Worm (Caenorhabditis elegans) whole organism, dauer: ENCODE data around the gene C25F9.9.

Experiments used
- unc-62 ChIP-seq: sonication (generic microtip); optimal IDR thresholded peaks from 2 replicates; lab custom pipeline; 2017; ENCODE audit warnings: missing biosample characterization, missing genetic modification reagents, missing genetic modification characterization

The C25F9.9 gene

ce11 chrV:19416475-19416874, at the start of gene C25F9.9, which contains the start of gene C25F9.4:
C25F9.9 (plus strand) TSS chrV:19416611.
C25F9.4 (minus strand) TSS chrV:19416575.
- no peak for TF ChIP-seq unc-62 (GFP tag; lab: Kevin White, UChicago)

- no peak for TF ChIP-seq unc-62 (GFP tag; lab: Kevin White, UChicago)
Observed at ce11 chrV:19370189-19370588, 46.2 kb upstream of the C25F9.9 start, which contains the start of gene Y43F8A.1. Y43F8A.1 (plus strand) TSS chrV:19370489.

- no peak for TF ChIP-seq unc-62 (GFP tag; lab: Kevin White, UChicago)
Observed at ce11 chrV:19371253-19371652, 45.2 kb upstream of the C25F9.9 start, which contains the start of gene Y43F8A.2. Y43F8A.2 (plus strand) TSS chrV:19371553.

ce11 chrV:19371777-19372176, 44.6 kb upstream of the C25F9.9 start:
- no peak for TF ChIP-seq unc-62 (GFP tag; lab: Kevin White, UChicago)

- no peak for TF ChIP-seq unc-62 (GFP tag; lab: Kevin White, UChicago)
Observed at ce11 chrV:19377014-19377494, 39.4 kb upstream of the C25F9.9 start, which contains the start of gene nceh-1. nceh-1 (plus strand) TSS chrV:19377444.

- no peak for TF ChIP-seq unc-62 (GFP tag; lab: Kevin White, UChicago)
Observed at ce11 chrV:19380968-19381367, 35.4 kb upstream of the C25F9.9 start, which contains the start of gene srw-84. srw-84 (plus strand) TSS chrV:19381268.

ce11 chrV:19390029-19390428, 26.4 kb upstream of the C25F9.9 start, which contains the start of gene slcr-46.2:
slcr-46.2 (minus strand) TSS chrV:19390129.
- no peak for TF ChIP-seq unc-62 (GFP tag; lab: Kevin White, UChicago)

ce11 chrV:19391242-19391641, 25.2 kb upstream of the C25F9.9 start:
- no peak for TF ChIP-seq unc-62 (GFP tag; lab: Kevin White, UChicago)

- TF ChIP-seq unc-62 (GFP tag; lab: Kevin White, UChicago) = no peak
Observed at ce11 chrV:19394750-19395149, 21.7 kb upstream of the C25F9.9 start, which contains the start of gene C25F9.8. C25F9.8 (plus strand) TSS chrV:19395050.

- no peak for TF ChIP-seq unc-62 (GFP tag; lab: Kevin White, UChicago)
Observed at ce11 chrV:19396576-19397313, 19.7 kb upstream of the C25F9.9 start.

ce11 chrV:19398396-19398795, 18.0 kb upstream of the C25F9.9 start:
- no peak for TF ChIP-seq unc-62 (GFP tag; lab: Kevin White, UChicago)

ce11 chrV:19398882-19399281, 17.5 kb upstream of the C25F9.9 start, which contains the start of gene C25F9.13:
C25F9.13 (minus strand) TSS chrV:19398982.
- TF ChIP-seq unc-62 (GFP tag; lab: Kevin White, UChicago) = no peak

- TF ChIP-seq unc-62 (GFP tag; lab: Kevin White, UChicago) = no peak
Observed at ce11 chrV:19400619-19401018, 15.8 kb upstream of the C25F9.9 start, which contains the start of gene srw-86. srw-86 (minus strand) TSS chrV:19400719.

ce11 chrV:19401429-19401828, 15.0 kb upstream of the C25F9.9 start:
- no peak for TF ChIP-seq unc-62 (GFP tag; lab: Kevin White, UChicago)

- TF ChIP-seq unc-62 (GFP tag; lab: Kevin White, UChicago) = no peak
Observed at ce11 chrV:19402855-19403254, 13.6 kb upstream of the C25F9.9 start, which contains the start of gene C25F9.12. C25F9.12 (minus strand) TSS chrV:19402955.

- TF ChIP-seq unc-62 (GFP tag; lab: Kevin White, UChicago) = no peak
Observed at ce11 chrV:19403619-19404018, 12.8 kb upstream of the C25F9.9 start.
